Fruit fly (Drosophila melanogaster): ENCODE data around the gene CG12985.

CG12985 gene

dm6 chrX:17860711-17861110 lies 22.8 kb upstream of the CG12985 start, which contains the start of the genes Arp8 and CG6769 (continued):
- TF ChIP-seq trem (tag; optimal IDR thresholded peaks at IDR 0.05) (peak; percentile 68), CG4617 (GFP tag; optimal IDR thresholded peaks at IDR 0.05; ENCODE audit: borderline replicate concordance) (peak; percentile 28), Xrp1 (GFP tag; IDR thresholded peaks at IDR 0.05) (0 out of 2 replicates have a peak, but pooled peaks have one; percentile 14), CG8290 (GFP tag; optimal IDR thresholded peaks at IDR 0.05) (no peak), CG8290 (tag; optimal IDR thresholded peaks at IDR 0.05) (no peak), PHDP (tag; optimal IDR thresholded peaks at IDR 0.05) (peak; percentile 2), MBD-R2 (GFP tag; IDR thresholded peaks at IDR 0.05) (peak; percentile 74), bcd (GFP tag; optimal IDR thresholded peaks at IDR 0.05) (no peak), phol (tag; optimal IDR thresholded peaks at IDR 0.05) (peak; percentile 54), dimm (GFP tag; IDR thresholded peaks at IDR 0.05) (no peak), CG2116 (GFP tag; optimal IDR thresholded peaks at IDR 0.05) (peak; percentile 53), Fer1 (GFP tag; optimal IDR thresholded peaks at IDR 0.05) (peak; percentile 45), Dp (GFP tag; optimal IDR thresholded peaks at IDR 0.05) (peak; percentile 14), lilli (GFP tag; optimal IDR thresholded peaks at IDR 0.05) (peak; percentile 6), HLH54F (GFP tag; optimal IDR thresholded peaks at IDR 0.05) (no peak), cato (GFP tag; optimal IDR thresholded peaks at IDR 0.05; ENCODE audit: borderline replicate concordance) (peak; percentile 16), Pdp1 (GFP tag; optimal IDR thresholded peaks at IDR 0.05) (peak in 1 of 2 experiments; percentile 26), CG33557 (GFP tag; optimal IDR thresholded peaks at IDR 0.05) (peak; percentile 22), HmgZ (tag; optimal IDR thresholded peaks at IDR 0.05) (peak; percentile 30), gem (tag; optimal IDR thresholded peaks at IDR 0.05) (peak; percentile 40), pho (GFP tag; optimal IDR thresholded peaks at IDR 0.05) (no peak), dm (GFP tag; optimal IDR thresholded peaks at IDR 0.05) (peak; percentile 47), CG13424 (tag; optimal IDR thresholded peaks at IDR 0.05) (peak; percentile 6), CG10267 (tag; optimal IDR thresholded peaks at IDR 0.05) (peak; percentile 52), grau (tag; optimal IDR thresholded peaks at IDR 0.05) (peak; percentile 57), CG17328 (GFP tag; IDR thresholded peaks at IDR 0.05) (no peak), E2f2 (GFP tag; IDR thresholded peaks at IDR 0.05) (peak; percentile 34; the same call in 1 of the 2 replicates), row (GFP tag; IDR thresholded peaks at IDR 0.05) (peak; percentile 64), CG10979 (tag; optimal IDR thresholded peaks at IDR 0.05) (peak; percentile 40), Vsx1 (GFP tag; optimal IDR thresholded peaks at IDR 0.05) (no peak), Med (GFP tag) (peak; percentile 82), BEAF-32 (GFP tag; optimal IDR thresholded peaks at IDR 0.05) (peak; percentile 43), CG12659 (GFP tag; optimal IDR thresholded peaks at IDR 0.05) (peak; percentile 32), lola (GFP tag; optimal IDR thresholded peaks at IDR 0.05) (peak in 1 of 3 experiments; percentile 33), CG8388 (GFP tag; optimal IDR thresholded peaks at IDR 0.05) (peak; percentile 11), nmo (GFP tag; optimal IDR thresholded peaks at IDR 0.05) (peak; percentile 12), so (GFP tag; IDR thresholded peaks at IDR 0.05) (no peak), Ets97D (GFP tag; optimal IDR thresholded peaks at IDR 0.05) (peak; percentile 15), CG4360 (GFP tag; IDR thresholded peaks at IDR 0.05) (peak; percentile 27; the same call in 1 of the 2 replicates), CG9727 (GFP tag; optimal IDR thresholded peaks at IDR 0.05) (peak; percentile 19), zen (tag; optimal IDR thresholded peaks at IDR 0.05) (peak; percentile 4), pzg (GFP tag; optimal IDR thresholded peaks at IDR 0.05) (peak; percentile 46), CG12155 (GFP tag; optimal IDR thresholded peaks at IDR 0.05) (no peak), Bgb (GFP tag; IDR thresholded peaks at IDR 0.05; ENCODE audit: partially characterized antibody) (no peak), CG9797 (GFP tag; optimal IDR thresholded peaks at IDR 0.05) (peak; percentile 80), CG30020 (tag; optimal IDR thresholded peaks at IDR 0.05) (peak; percentile 34), nom (GFP tag; optimal IDR thresholded peaks at IDR 0.05) (peak; percentile 2), Trl (optimal IDR thresholded peaks at IDR 0.05) (no peak), Trl (GFP tag; optimal IDR thresholded peaks at IDR 0.05) (no peak), CG8924 (tag; optimal IDR thresholded peaks at IDR 0.05) (peak; percentile 47)

Data from whole organism, embryonic.